Worm (Caenorhabditis elegans) whole organism, L1 larva: ENCODE results near the gene pbs-6.
A peak's percentile ranks its signal among the peaks of the same experiment; 100 is the strongest.

Source experiments
- C16A3.4 ChIP-seq: fragments of 150-350 bp; optimal IDR thresholded peaks from 2 replicates; lab custom pipeline; 2014; ENCODE audit warnings: missing biosample characterization, missing genetic modification characterization
- F16B12.6 ChIP-seq: fragments of 150-350 bp; optimal IDR thresholded peaks from 2 replicates; lab custom pipeline; 2014; ENCODE audit warnings: missing biosample characterization, missing genetic modification characterization
- ceh-8 ChIP-seq: fragments of 200-800 bp; sonication (Bioruptor generic); optimal IDR thresholded peaks from 2 replicates; lab custom pipeline; 2018; ENCODE audit warnings: mild to moderate bottlenecking, missing genetic modification characterization, moderate library complexity, missing compliant biosample characterization
- ceh-82 ChIP-seq, 3 experiments: fragments of 150-350 bp in 1 of 3; sonication (generic microtip) in 2 of 3; optimal IDR thresholded peaks; 2 replicates each; lab custom pipeline; 2014 to 2017; ENCODE audit warnings: missing biosample characterization in 3 of 3, missing genetic modification characterization in 3 of 3
- ceh-90 ChIP-seq: sonication (generic microtip); optimal IDR thresholded peaks from 2 replicates; lab custom pipeline; 2016; ENCODE audit warnings: missing genetic modification characterization, missing compliant biosample characterization
- dpl-1 ChIP-seq, 3 experiments: fragments of 150-350 bp in 2 of 3; sonication (generic microtip) in 1 of 3; optimal IDR thresholded peaks; 2 replicates each; lab custom pipeline; 2014 to 2017; ENCODE audit warnings: missing biosample characterization in 3 of 3, missing genetic modification characterization in 3 of 3, missing genetic modification reagents in 3 of 3
- efl-1 ChIP-seq, 4 experiments: fragments of 150-350 bp; optimal IDR thresholded peaks in 3 of 4; peaks in 1 of 4; 1 replicate in 1 of 4; 2 replicates in 3 of 4; lab custom pipeline; 2014; ENCODE audit warnings: missing biosample characterization in 2 of 4, missing genetic modification characterization in 2 of 4, missing genetic modification reagents in 2 of 4
- egl-27 ChIP-seq, 2 experiments: fragments of 150-350 bp in 1 of 2; sonication (generic microtip); optimal IDR thresholded peaks; 3 replicates each; lab custom pipeline; 2017 to 2018; ENCODE audit warnings: missing biosample characterization in 2 of 2, missing genetic modification characterization in 2 of 2, missing genetic modification reagents in 2 of 2
- elt-3 ChIP-seq, 6 experiments: fragments of 150-350 bp in 1 of 6; sonication (generic microtip); optimal IDR thresholded peaks; 2 replicates each; lab custom pipeline; 2017 to 2018; ENCODE audit warnings: missing biosample characterization in 6 of 6, missing genetic modification characterization in 6 of 6, inconsistent platforms in 1 of 6
- ets-5 ChIP-seq: fragments of 200-800 bp; sonication (Bioruptor generic); IDR thresholded peaks from 2 replicates; pipeline ENCODE4 v1.3.6; 2022; ENCODE audit warnings: missing genetic modification characterization, missing compliant biosample characterization
- fkh-10 ChIP-seq: sonication (generic microtip); optimal IDR thresholded peaks from 2 replicates; lab custom pipeline; 2017; ENCODE audit warnings: missing biosample characterization, missing genetic modification reagents, missing genetic modification characterization
- fkh-4 ChIP-seq: sonication (generic microtip); optimal IDR thresholded peaks from 2 replicates; lab custom pipeline; 2016; ENCODE audit warnings: missing compliant biosample characterization, missing genetic modification characterization, borderline replicate concordance
- fkh-8 ChIP-seq: sonication (generic microtip); optimal IDR thresholded peaks from 2 replicates; lab custom pipeline; 2016; ENCODE audit warnings: mild to moderate bottlenecking, missing genetic modification characterization, missing compliant biosample characterization
- fos-1 ChIP-seq: fragments of 150-350 bp; optimal IDR thresholded peaks from 2 replicates; lab custom pipeline; 2014; ENCODE audit warnings: missing biosample characterization, missing genetic modification characterization
- grh-1 ChIP-seq: fragments of 200-800 bp; sonication (Bioruptor generic); IDR thresholded peaks from 2 replicates; pipeline ENCODE4 v1.3.6; 2022; ENCODE audit warnings: missing genetic modification reagents, missing genetic modification characterization, missing compliant biosample characterization
- hlh-4 ChIP-seq: sonication (generic microtip); optimal IDR thresholded peaks from 2 replicates; lab custom pipeline; 2016; ENCODE audit warnings: mild to moderate bottlenecking, missing genetic modification characterization, missing compliant biosample characterization
- irx-1 ChIP-seq: sonication (generic microtip); optimal IDR thresholded peaks from 2 replicates; lab custom pipeline; 2016; ENCODE audit warnings: missing genetic modification characterization, missing compliant biosample characterization
- isw-1 ChIP-seq: fragments of 200-800 bp; sonication (Bioruptor generic); IDR thresholded peaks from 2 replicates; pipeline ENCODE4 v1.3.6; 2022; ENCODE audit warnings: missing genetic modification characterization, missing compliant biosample characterization
- lin-13 ChIP-seq: fragments of 150-350 bp; optimal IDR thresholded peaks from 2 replicates; lab custom pipeline; 2014; ENCODE audit warnings: missing biosample characterization, missing genetic modification reagents, missing genetic modification characterization
- lin-14 ChIP-seq: fragments of 200-800 bp; sonication (Bioruptor generic); optimal IDR thresholded peaks from 2 replicates; lab custom pipeline; 2018; ENCODE audit warnings: mild to moderate bottlenecking, missing genetic modification characterization, moderate library complexity, missing compliant biosample characterization
- lin-15B ChIP-seq: fragments of 150-350 bp; sonication (generic microtip); optimal IDR thresholded peaks from 3 replicates; lab custom pipeline; 2014; ENCODE audit warnings: missing biosample characterization, missing genetic modification characterization
- lin-35 ChIP-seq, 2 experiments: fragments of 150-350 bp; optimal IDR thresholded peaks; 2 replicates each; lab custom pipeline; 2014; ENCODE audit warnings: missing biosample characterization in 2 of 2, missing genetic modification characterization in 2 of 2, missing genetic modification reagents in 2 of 2
- lir-3 ChIP-seq: sonication (generic microtip); optimal IDR thresholded peaks from 2 replicates; lab custom pipeline; 2016; ENCODE audit warnings: mild to moderate bottlenecking, missing genetic modification characterization, moderate library complexity, missing compliant biosample characterization; ENCODE audit not compliant: poor library complexity
- lsy-2 ChIP-seq, 2 experiments: fragments of 150-350 bp; optimal IDR thresholded peaks; 2 replicates each; lab custom pipeline; 2014; ENCODE audit warnings: missing biosample characterization in 2 of 2, missing genetic modification characterization in 2 of 2
- mef-2 ChIP-seq: fragments of 150-350 bp; optimal IDR thresholded peaks from 2 replicates; lab custom pipeline; 2014; ENCODE audit warnings: missing biosample characterization, missing genetic modification characterization
- mep-1 ChIP-seq: fragments of 150-350 bp; optimal IDR thresholded peaks from 2 replicates; lab custom pipeline; 2014; ENCODE audit warnings: missing biosample characterization, missing genetic modification characterization
- nhr-11 ChIP-seq: fragments of 150-350 bp; optimal IDR thresholded peaks from 2 replicates; lab custom pipeline; 2014; ENCODE audit warnings: missing biosample characterization, missing genetic modification characterization
- nhr-19 ChIP-seq: fragments of 200-800 bp; sonication (Bioruptor generic); conservative IDR thresholded peaks from 2 replicates; pipeline ENCODE4 v1.3.6; 2022; ENCODE audit warnings: missing genetic modification characterization, missing compliant biosample characterization
- nhr-20 ChIP-seq: sonication (generic microtip); optimal IDR thresholded peaks from 2 replicates; lab custom pipeline; 2016; ENCODE audit warnings: mild to moderate bottlenecking, missing genetic modification characterization, missing compliant biosample characterization
- nhr-237 ChIP-seq: fragments of 150-350 bp; optimal IDR thresholded peaks from 2 replicates; lab custom pipeline; 2014; ENCODE audit warnings: missing biosample characterization, missing genetic modification characterization
- nhr-76 ChIP-seq: sonication (generic microtip); optimal IDR thresholded peaks from 2 replicates; lab custom pipeline; 2017; ENCODE audit warnings: missing biosample characterization, missing genetic modification characterization
- nhr-77 ChIP-seq: fragments of 150-350 bp; optimal IDR thresholded peaks from 2 replicates; lab custom pipeline; 2014; ENCODE audit warnings: missing biosample characterization, missing genetic modification characterization
- nhr-85 ChIP-seq: sonication (generic microtip); peaks from one replicate; lab custom pipeline; 2016; ENCODE audit warnings: missing genetic modification characterization, inconsistent platforms, missing compliant biosample characterization
- nhr-90 ChIP-seq: sonication (generic microtip); optimal IDR thresholded peaks from 2 replicates; lab custom pipeline; 2016; ENCODE audit warnings: mild to moderate bottlenecking, missing genetic modification characterization, missing compliant biosample characterization; ENCODE audit not compliant: poor library complexity
- pax-3 ChIP-seq: fragments of 200-800 bp; sonication (Bioruptor generic); optimal IDR thresholded peaks from 2 replicates; lab custom pipeline; 2018; ENCODE audit warnings: mild to moderate bottlenecking, missing genetic modification characterization, moderate library complexity, missing compliant biosample characterization
- rnt-1 ChIP-seq: sonication (generic microtip); optimal IDR thresholded peaks from 2 replicates; lab custom pipeline; 2016; ENCODE audit warnings: mild to moderate bottlenecking, missing genetic modification characterization, moderate library complexity, missing compliant biosample characterization
- skn-1 ChIP-seq: fragments of 150-350 bp; optimal IDR thresholded peaks from 2 replicates; lab custom pipeline; 2014; ENCODE audit warnings: missing biosample characterization, missing genetic modification characterization
- snpc-4 ChIP-seq: fragments of 150-350 bp; optimal IDR thresholded peaks from 2 replicates; lab custom pipeline; 2014; ENCODE audit warnings: missing biosample characterization, missing genetic modification characterization
- snu-23 ChIP-seq: sonication (generic microtip); optimal IDR thresholded peaks from 2 replicates; lab custom pipeline; 2016; ENCODE audit warnings: missing genetic modification characterization, missing compliant biosample characterization
- unc-86 ChIP-seq: sonication (generic microtip); optimal IDR thresholded peaks from 2 replicates; lab custom pipeline; 2016; ENCODE audit warnings: missing genetic modification characterization, missing compliant biosample characterization
- vab-15 ChIP-seq: sonication (generic microtip); optimal IDR thresholded peaks from 2 replicates; lab custom pipeline; 2017; ENCODE audit warnings: missing genotype, mild to moderate bottlenecking, missing genetic modification characterization, missing compliant biosample characterization

Gene pbs-6

ce11 chrIII:8263377-8263776 is 19.5 kb upstream of the pbs-6 start, which contains the start of gene col-91:
Gene col-91 (minus strand): TSS chrIII:8263664.
- TF ChIP-seq nhr-76 (tag; lab: Kevin White, UChicago) = no peak
- TF ChIP-seq lin-14 = peak; percentile 40
- TF ChIP-seq elt-3 (tag; optimal IDR thresholded peaks at IDR 0.05; lab: Kevin White, UChicago) = peak in 3 of 6 experiments; percentile 3 to 42 (median 36)
- no peak for TF ChIP-seq nhr-11 (tag; lab: Kevin White, UChicago)

ce11 chrIII:8262599-8262998 is 18.7 kb upstream of the pbs-6 start:
- TF ChIP-seq mef-2 = no peak
- TF ChIP-seq ceh-8 = peak; percentile 33
- TF ChIP-seq unc-86 (tag; lab: Kevin White, UChicago) = no peak
- no peak for TF ChIP-seq C16A3.4 (tag; lab: Kevin White, UChicago)
- no peak for TF ChIP-seq fkh-10

DNA sequence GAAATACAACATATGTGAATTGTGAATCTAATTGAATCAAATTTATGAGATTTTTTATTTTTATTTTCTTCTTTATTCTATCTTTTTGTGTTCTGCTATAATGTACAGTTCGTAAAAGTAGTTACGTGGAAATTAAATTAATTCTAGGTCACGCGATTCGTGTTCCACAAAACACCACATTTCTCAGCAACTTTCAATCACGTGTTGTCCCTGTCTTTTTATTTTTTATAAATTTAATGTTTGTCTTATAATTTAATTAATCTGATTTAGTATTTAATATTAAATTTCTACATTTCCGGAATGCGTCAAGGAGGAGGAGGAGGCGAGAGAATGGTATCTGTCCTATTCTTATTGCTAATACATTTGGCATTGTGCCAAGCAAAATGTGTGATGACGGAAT is 14.2 kb upstream of the pbs-6 start, which contains the start of gene ncr-2:
Gene ncr-2, plus strand, starts transcription at position 301 of the 400 bp plus-strand sequence.
- TF ChIP-seq fkh-4 (tag; lab: Kevin White, UChicago) (no peak), ceh-90 (tag; lab: Kevin White, UChicago) (no peak), nhr-90 (tag; lab: Kevin White, UChicago) (no peak), nhr-77 (tag; lab: Kevin White, UChicago) (no peak), nhr-19 (GFP tag; lab: Robert Waterston, UW) (no peak)

- TF ChIP-seq fkh-4 (tag; lab: Kevin White, UChicago) (no peak), hlh-4 (tag; lab: Kevin White, UChicago) (no peak), lin-14 (peak; percentile 54)
Observed at ce11 chrIII:8254938-8255337, 11.0 kb upstream of the pbs-6 start, which contains the start of gene F09G8.5. Gene F09G8.5 (plus strand): TSS chrIII:8254975.

ce11 chrIII:8250007-8250683 is 6.3 kb upstream of the pbs-6 start, which contains the start of gene knl-1:
Gene knl-1 (plus strand): TSS chrIII:8250632.
- peak; percentile 84 to 91 for TF ChIP-seq efl-1 (optimal IDR thresholded peaks at IDR 0.05; lab: Kevin White, UChicago)
- TF ChIP-seq efl-1 (GFP tag; optimal IDR thresholded peaks at IDR 0.05 in 1 of 2; lab: Kevin White, UChicago) = peak; percentile 83 to 97
- TF ChIP-seq mep-1 (tag; lab: Kevin White, UChicago) = peak; percentile 69
- no peak for TF ChIP-seq pax-3 (tag; lab: Kevin White, UChicago)
- TF ChIP-seq dpl-1 (GFP tag; optimal IDR thresholded peaks at IDR 0.05; lab: Kevin White, UChicago) = peak; percentile 80 to 89 (median 81)
- peak; percentile 19 for TF ChIP-seq fkh-8 (tag; lab: Kevin White, UChicago)
- peak; percentile 50 for TF ChIP-seq snu-23 (GFP tag; lab: Kevin White, UChicago)
- TF ChIP-seq C16A3.4 (tag; lab: Kevin White, UChicago) = peak; percentile 82
- peak; percentile 77 to 94 for TF ChIP-seq lin-35 (GFP tag; optimal IDR thresholded peaks at IDR 0.05; lab: Kevin White, UChicago)
- peak; percentile 2 for TF ChIP-seq nhr-237 (tag; lab: Kevin White, UChicago)
- TF ChIP-seq ets-5 (GFP tag; lab: Robert Waterston, UW) = no peak
- TF ChIP-seq egl-27 (tag; optimal IDR thresholded peaks at IDR 0.05; lab: Kevin White, UChicago) = no peak
- TF ChIP-seq fos-1 (tag; lab: Kevin White, UChicago) = no peak
- TF ChIP-seq elt-3 (tag; optimal IDR thresholded peaks at IDR 0.05; lab: Kevin White, UChicago) = peak in 1 of 6 experiments; percentile 22
- TF ChIP-seq irx-1 = no peak
- TF ChIP-seq nhr-90 (tag; lab: Kevin White, UChicago) = peak; percentile 25
- TF ChIP-seq lin-13 (GFP tag; lab: Kevin White, UChicago) = peak; percentile 49
- TF ChIP-seq lin-14 = peak; percentile 46
- TF ChIP-seq skn-1 (tag; lab: Kevin White, UChicago) = peak; percentile 36
- TF ChIP-seq nhr-85 = peak; percentile 62
- TF ChIP-seq lsy-2 (tag; optimal IDR thresholded peaks at IDR 0.05; lab: Kevin White, UChicago) = peak; percentile 28 to 82
- TF ChIP-seq vab-15 (tag; lab: Kevin White, UChicago) = peak; percentile 17
- no peak for TF ChIP-seq snpc-4 (tag; lab: Kevin White, UChicago)
- peak; percentile 36 for TF ChIP-seq lir-3 (tag; lab: Kevin White, UChicago)
- no peak; the same call in 1 of the 2 replicates for TF ChIP-seq isw-1
- peak; percentile 74 for TF ChIP-seq lin-15B (tag; lab: Kevin White, UChicago)
- TF ChIP-seq rnt-1 = peak; percentile 65
- TF ChIP-seq fkh-4 (tag; lab: Kevin White, UChicago) = peak; percentile 5
- peak in 1 of 3 experiments; percentile 61 for TF ChIP-seq ceh-82 (tag; optimal IDR thresholded peaks at IDR 0.05; lab: Kevin White, UChicago)
- TF ChIP-seq nhr-20 (tag; lab: Kevin White, UChicago) = peak; percentile 27
- TF ChIP-seq grh-1 (GFP tag; lab: Robert Waterston, UW) = no peak
- TF ChIP-seq nhr-77 (tag; lab: Kevin White, UChicago) = peak; percentile 28
- TF ChIP-seq F16B12.6 = peak; percentile 42
